Worm (Caenorhabditis elegans): Measurements from ENCODE around the gene C18A11.4.

ce11 chrX:8067268-8067667 lies 21.9 kb downstream of the C18A11.4 start, which contains the start of gene C18A11.2:
- TF ChIP-seq nhr-12 (tag; optimal IDR thresholded peaks at IDR 0.05) (no peak), elt-2 (tag; optimal IDR thresholded peaks at IDR 0.05) (no peak), lin-39 (tag; optimal IDR thresholded peaks at IDR 0.05) (no peak), unc-86 (tag; optimal IDR thresholded peaks at IDR 0.05) (no peak), sptf-1 (tag; optimal IDR thresholded peaks at IDR 0.05) (no peak)

Data from whole organism, L1 larva.